Worm (Caenorhabditis elegans) whole organism, L4 larva: ENCODE measurements around the gene C25H3.7.

Experiments
- D1046.2 ChIP-seq: fragments of 200-800 bp; sonication (Bioruptor generic); IDR thresholded peaks from 2 replicates; pipeline ENCODE4 v1.3.6; 2022; ENCODE audit warnings: missing genetic modification characterization, missing compliant biosample characterization
- F10B5.3 ChIP-seq: sonication (generic microtip); optimal IDR thresholded peaks from 2 replicates; lab custom pipeline; 2016; ENCODE audit warnings: mild to moderate bottlenecking, missing genetic modification characterization, missing compliant biosample characterization
- F37D6.2 ChIP-seq: sonication (generic microtip); optimal IDR thresholded peaks from 2 replicates; lab custom pipeline; 2016; ENCODE audit warnings: mild to moderate bottlenecking, missing genetic modification characterization, missing compliant biosample characterization
- Y5F2A.4 ChIP-seq: fragments of 200-800 bp; sonication (Bioruptor generic); optimal IDR thresholded peaks from 2 replicates; lab custom pipeline; 2018; ENCODE audit warnings: mild to moderate bottlenecking, missing genetic modification characterization, missing compliant biosample characterization
- ZK546.5 ChIP-seq, 2 experiments: sonication (generic microtip); optimal IDR thresholded peaks; 2 replicates each; lab custom pipeline; 2017; ENCODE audit warnings: missing biosample characterization in 2 of 2, missing genetic modification characterization in 2 of 2
- ama-1 ChIP-seq: fragments of 150-350 bp; optimal IDR thresholded peaks from 2 replicates; lab custom pipeline; 2014; ENCODE audit warnings: inconsistent platforms, mixed read lengths
- attf-4 ChIP-seq: sonication (generic microtip); optimal IDR thresholded peaks from 3 replicates; lab custom pipeline; 2017; ENCODE audit warnings: missing biosample characterization, missing genetic modification characterization
- ceh-28 ChIP-seq: fragments of 150-350 bp; optimal IDR thresholded peaks from 2 replicates; lab custom pipeline; 2014; ENCODE audit warnings: missing biosample characterization, missing genetic modification reagents, missing genetic modification characterization
- ceh-32 ChIP-seq: sonication (generic microtip); optimal IDR thresholded peaks from 2 replicates; lab custom pipeline; 2016; ENCODE audit warnings: mild to moderate bottlenecking, missing genetic modification characterization, missing compliant biosample characterization; ENCODE audit not compliant: poor library complexity
- ceh-44 ChIP-seq: fragments of 200-800 bp; sonication (Bioruptor generic); IDR thresholded peaks from 2 replicates; pipeline ENCODE4 v1.3.6; 2022; ENCODE audit warnings: missing genetic modification reagents, missing genetic modification characterization, missing compliant biosample characterization
- ceh-62 ChIP-seq: sonication (generic microtip); optimal IDR thresholded peaks from 2 replicates; lab custom pipeline; 2017; ENCODE audit warnings: missing biosample characterization, missing genetic modification characterization
- ceh-82 ChIP-seq: sonication (generic microtip); optimal IDR thresholded peaks from 2 replicates; lab custom pipeline; 2017; ENCODE audit warnings: missing biosample characterization, missing genetic modification characterization
- daf-12 ChIP-seq: fragments of 150-350 bp; optimal IDR thresholded peaks from 2 replicates; lab custom pipeline; 2014; ENCODE audit warnings: missing biosample characterization, missing genetic modification reagents, missing genetic modification characterization
- daf-16 ChIP-seq, 3 experiments: sonication (generic microtip); optimal IDR thresholded peaks; 2 replicates each; lab custom pipeline; 2016 to 2017; ENCODE audit warnings: missing genetic modification characterization in 3 of 3, missing genetic modification reagents in 3 of 3, mild to moderate bottlenecking in 2 of 3, missing compliant biosample characterization in 2 of 3, missing biosample characterization in 1 of 3, moderate library complexity in 1 of 3
- daf-8 ChIP-seq: fragments of 200-800 bp; sonication (Bioruptor generic); IDR thresholded peaks from 2 replicates; pipeline ENCODE4 v1.3.6; 2022; ENCODE audit warnings: missing genetic modification characterization, missing compliant biosample characterization
- dmd-8 ChIP-seq: fragments of 200-800 bp; sonication (Bioruptor generic); IDR thresholded peaks from 2 replicates; pipeline ENCODE4 v1.3.6; 2022; ENCODE audit warnings: missing genetic modification characterization, missing compliant biosample characterization
- dve-1 ChIP-seq: sonication (generic microtip); optimal IDR thresholded peaks from 2 replicates; lab custom pipeline; 2017; ENCODE audit warnings: antibody characterized with exemption, mild to moderate bottlenecking, missing genetic modification characterization, missing compliant biosample characterization; ENCODE audit not compliant: insufficient read depth
- egl-27 ChIP-seq: sonication (generic microtip); optimal IDR thresholded peaks from 3 replicates; lab custom pipeline; 2017; ENCODE audit warnings: missing biosample characterization, missing genetic modification reagents, missing genetic modification characterization
- egl-43 ChIP-seq: fragments of 200-800 bp; sonication (Bioruptor generic); IDR thresholded peaks from 2 replicates; pipeline ENCODE4 v1.3.6; 2022; ENCODE audit warnings: missing genetic modification reagents, missing genetic modification characterization, missing compliant biosample characterization
- fos-1 ChIP-seq: fragments of 150-350 bp; optimal IDR thresholded peaks from 2 replicates; lab custom pipeline; 2014; ENCODE audit warnings: missing biosample characterization, missing genetic modification characterization
- gei-8 ChIP-seq: fragments of 200-800 bp; sonication (Bioruptor generic); optimal IDR thresholded peaks from 2 replicates; lab custom pipeline; 2018; ENCODE audit warnings: mild to moderate bottlenecking, missing genetic modification characterization, missing compliant biosample characterization
- hif-1 ChIP-seq, 2 experiments: sonication (generic microtip); optimal IDR thresholded peaks; 2 replicates each; lab custom pipeline; 2016 to 2017; ENCODE audit warnings: missing compliant biosample characterization in 2 of 2, missing genetic modification characterization in 2 of 2, missing genetic modification reagents in 2 of 2, missing genotype in 2 of 2, mild to moderate bottlenecking in 1 of 2
- hmg-1.1 ChIP-seq: fragments of 200-800 bp; sonication (Bioruptor generic); IDR thresholded peaks from 2 replicates; pipeline ENCODE4 v1.3.6; 2022; ENCODE audit warnings: missing genetic modification reagents, missing genetic modification characterization, missing compliant biosample characterization
- lim-7 ChIP-seq: fragments of 200-800 bp; sonication (Bioruptor generic); IDR thresholded peaks from 2 replicates; pipeline ENCODE4 v1.3.6; 2022; ENCODE audit warnings: missing genetic modification characterization, missing compliant biosample characterization
- lin-13 ChIP-seq: fragments of 150-350 bp; optimal IDR thresholded peaks from 2 replicates; lab custom pipeline; 2014; ENCODE audit warnings: missing biosample characterization, missing genetic modification reagents, missing genetic modification characterization
- lin-15B ChIP-seq: fragments of 150-350 bp; sonication (generic microtip); optimal IDR thresholded peaks from 3 replicates; lab custom pipeline; 2014; ENCODE audit warnings: missing biosample characterization, missing genetic modification characterization
- lin-29 ChIP-seq: fragments of 200-800 bp; sonication (Bioruptor generic); IDR thresholded peaks from 2 replicates; pipeline ENCODE4 v1.3.6; 2022; ENCODE audit warnings: missing genetic modification reagents, missing genetic modification characterization, missing compliant biosample characterization
- lir-3 ChIP-seq: sonication (generic microtip); optimal IDR thresholded peaks from 2 replicates; lab custom pipeline; 2016; ENCODE audit warnings: mild to moderate bottlenecking, missing genetic modification characterization, missing compliant biosample characterization
- mep-1 ChIP-seq: fragments of 150-350 bp; sonication (generic microtip); optimal IDR thresholded peaks from 3 replicates; lab custom pipeline; 2014; ENCODE audit warnings: missing biosample characterization, missing genetic modification characterization
- mes-2 ChIP-seq: sonication (generic microtip); optimal IDR thresholded peaks from 2 replicates; lab custom pipeline; 2016; ENCODE audit warnings: missing genotype, mild to moderate bottlenecking, missing genetic modification characterization, missing compliant biosample characterization; ENCODE audit not compliant: poor library complexity, severe bottlenecking
- mxl-2 ChIP-seq: fragments of 200-800 bp; sonication (Bioruptor generic); conservative IDR thresholded peaks from 2 replicates; pipeline ENCODE4 v1.3.6; 2022; ENCODE audit warnings: missing genetic modification reagents, missing genetic modification characterization, missing compliant biosample characterization
- nhr-11 ChIP-seq: fragments of 150-350 bp; optimal IDR thresholded peaks from 2 replicates; lab custom pipeline; 2014; ENCODE audit warnings: missing biosample characterization, missing genetic modification characterization
- nhr-237 ChIP-seq: sonication (generic microtip); optimal IDR thresholded peaks from 2 replicates; lab custom pipeline; 2017; ENCODE audit warnings: missing biosample characterization, missing genetic modification characterization
- nhr-25 ChIP-seq: sonication (generic microtip); optimal IDR thresholded peaks from 2 replicates; lab custom pipeline; 2017; ENCODE audit warnings: missing genetic modification characterization, mild to moderate bottlenecking, missing compliant biosample characterization, antibody characterized with exemption, moderate library complexity, borderline replicate concordance; ENCODE audit not compliant: insufficient read depth
- nhr-48 ChIP-seq: sonication (generic microtip); optimal IDR thresholded peaks from 2 replicates; lab custom pipeline; 2016; ENCODE audit warnings: mild to moderate bottlenecking, missing genetic modification characterization, missing compliant biosample characterization
- nhr-76 ChIP-seq: fragments of 150-350 bp; optimal IDR thresholded peaks from 2 replicates; lab custom pipeline; 2014; ENCODE audit warnings: missing biosample characterization, missing genetic modification characterization
- pha-4 ChIP-seq, 2 experiments: fragments of 150-350 bp in 1 of 2; fragments of 200-800 bp in 1 of 2; sonication (Bioruptor generic) in 1 of 2; IDR thresholded peaks in 1 of 2; optimal IDR thresholded peaks in 1 of 2; 2 replicates each; pipeline versions ENCODE4 v1.3.6 to Lab custom; 2014 to 2022; ENCODE audit warnings: missing genetic modification characterization in 2 of 2, missing genetic modification reagents in 2 of 2, missing biosample characterization in 1 of 2, missing compliant biosample characterization in 1 of 2
- saeg-2 ChIP-seq: fragments of 200-800 bp; sonication (Bioruptor generic); IDR thresholded peaks from 2 replicates; pipeline ENCODE4 v1.3.6; 2022; ENCODE audit warnings: missing genetic modification reagents, missing genetic modification characterization, missing compliant biosample characterization
- sdz-12 ChIP-seq: fragments of 200-800 bp; sonication (Bioruptor generic); optimal IDR thresholded peaks from 2 replicates; lab custom pipeline; 2018; ENCODE audit warnings: mild to moderate bottlenecking, missing genetic modification characterization, missing compliant biosample characterization
- set-16 ChIP-seq: fragments of 200-800 bp; sonication (Bioruptor generic); IDR thresholded peaks from 2 replicates; pipeline ENCODE4 v1.3.6; 2022; ENCODE audit warnings: missing genetic modification reagents, missing genetic modification characterization, missing compliant biosample characterization
- snpc-1.2 ChIP-seq: fragments of 200-800 bp; sonication (Bioruptor generic); IDR thresholded peaks from 2 replicates; pipeline ENCODE4 v1.3.6; 2022; ENCODE audit warnings: missing genetic modification reagents, missing genetic modification characterization, missing compliant biosample characterization
- spr-1 ChIP-seq: sonication (generic microtip); optimal IDR thresholded peaks from 2 replicates; lab custom pipeline; 2016; ENCODE audit warnings: mild to moderate bottlenecking, missing genetic modification characterization, missing compliant biosample characterization
- tra-1 ChIP-seq: fragments of 200-800 bp; sonication (Bioruptor generic); IDR thresholded peaks from 2 replicates; pipeline ENCODE4 v1.3.6; 2022; ENCODE audit warnings: missing genetic modification reagents, missing genetic modification characterization, missing compliant biosample characterization
- unc-62 ChIP-seq, 3 experiments: fragments of 150-350 bp in 1 of 3; sonication (generic microtip); optimal IDR thresholded peaks in 2 of 3; peaks in 1 of 3; 1 replicate in 1 of 3; 2 replicates in 2 of 3; lab custom pipeline; 2014 to 2017; ENCODE audit warnings: missing biosample characterization in 3 of 3, missing genetic modification characterization in 3 of 3, missing genetic modification reagents in 3 of 3, missing genotype in 1 of 3
- zag-1 ChIP-seq: fragments of 150-350 bp; optimal IDR thresholded peaks from 2 replicates; lab custom pipeline; 2014; ENCODE audit warnings: missing biosample characterization, missing genetic modification characterization
- zfp-2 ChIP-seq: sonication (generic microtip); optimal IDR thresholded peaks from 2 replicates; lab custom pipeline; 2016; ENCODE audit warnings: mild to moderate bottlenecking, missing genetic modification characterization, missing compliant biosample characterization
- zfp-3 ChIP-seq: fragments of 200-800 bp; sonication (Bioruptor generic); conservative IDR thresholded peaks from 2 replicates; pipeline ENCODE4 v1.3.6; 2022; ENCODE audit warnings: missing genetic modification reagents, missing genetic modification characterization, missing compliant biosample characterization
- zip-11 ChIP-seq: fragments of 200-800 bp; sonication (Bioruptor generic); IDR thresholded peaks from 2 replicates; pipeline ENCODE4 v1.3.6; 2022; ENCODE audit warnings: missing genetic modification characterization, missing compliant biosample characterization
- ztf-7 ChIP-seq: fragments of 150-350 bp; optimal IDR thresholded peaks from 2 replicates; lab custom pipeline; 2014; ENCODE audit warnings: missing biosample characterization, missing genetic modification characterization

Gene C25H3.7

ce11 chrII:5661735-5662177 lies 7.0 kb downstream of the C25H3.7 start (continued):
- peak; percentile 98 for TF ChIP-seq pha-4 (GFP tag; IDR thresholded peaks at IDR 0.05; lab: Robert Waterston, UW)
- no peak for TF ChIP-seq pha-4 (tag; optimal IDR thresholded peaks at IDR 0.05; lab: Kevin White, UChicago)
- TF ChIP-seq lin-29 (GFP tag; lab: Robert Waterston, UW): peak; percentile 89
- peak; percentile 98 for TF ChIP-seq zfp-3 (GFP tag; lab: Robert Waterston, UW)
- no peak for TF ChIP-seq fos-1 (tag; lab: Kevin White, UChicago)
- TF ChIP-seq saeg-2 (GFP tag; lab: Robert Waterston, UW): peak; percentile 95
- peak; percentile 98 for TF ChIP-seq dmd-8
- TF ChIP-seq daf-16 (GFP tag; optimal IDR thresholded peaks at IDR 0.05; lab: Kevin White, UChicago): peak; percentile 43 to 46
- TF ChIP-seq daf-16 (tag; optimal IDR thresholded peaks at IDR 0.05; lab: Kevin White, UChicago): peak; percentile 72
- peak; percentile 100 for TF ChIP-seq ama-1 (lab: Kevin White, UChicago)
- peak; percentile 51; the same call in 1 of the 2 replicates for TF ChIP-seq mxl-2 (GFP tag; lab: Robert Waterston, UW)
- TF ChIP-seq ceh-62 (tag; lab: Kevin White, UChicago): no peak
- TF ChIP-seq unc-62 (GFP tag; optimal IDR thresholded peaks at IDR 0.05 in 1 of 2; lab: Kevin White, UChicago): peak in 1 of 2 experiments; percentile 100
- peak; percentile 45 for TF ChIP-seq unc-62 (tag; optimal IDR thresholded peaks at IDR 0.05; lab: Kevin White, UChicago)
- TF ChIP-seq spr-1 (tag; lab: Kevin White, UChicago): peak; percentile 91
- peak; percentile 44 for TF ChIP-seq zag-1
- TF ChIP-seq ceh-32 (tag; lab: Kevin White, UChicago): peak; percentile 59
- peak; percentile 76 for TF ChIP-seq ceh-28 (tag; lab: Kevin White, UChicago)
- TF ChIP-seq mep-1 (tag; lab: Kevin White, UChicago): peak; percentile 90
- no peak for TF ChIP-seq nhr-76 (tag; lab: Kevin White, UChicago)
- TF ChIP-seq snpc-1.2: peak; percentile 94
- peak; percentile 57 for TF ChIP-seq zfp-2 (tag; lab: Kevin White, UChicago)
- peak; percentile 99 for TF ChIP-seq set-16 (GFP tag; lab: Robert Waterston, UW)
- TF ChIP-seq daf-12 (tag; lab: Kevin White, UChicago): no peak
- TF ChIP-seq F10B5.3 (tag; lab: Kevin White, UChicago): peak; percentile 17
- peak; percentile 100 for TF ChIP-seq sdz-12
- TF ChIP-seq ceh-82 (tag; lab: Kevin White, UChicago): no peak
- TF ChIP-seq D1046.2 (GFP tag; lab: Robert Waterston, UW): peak; percentile 94
- peak; percentile 72 for TF ChIP-seq lir-3 (tag; lab: Kevin White, UChicago)
- peak; percentile 83; the same call in 1 of the 2 replicates for TF ChIP-seq daf-8
- peak; percentile 80 for TF ChIP-seq dve-1 (tag; lab: Kevin White, UChicago)
- TF ChIP-seq ceh-44: peak; percentile 34; the same call in 1 of the 2 replicates
- TF ChIP-seq Y5F2A.4 (GFP tag; lab: Kevin White, UChicago): peak; percentile 81
- peak; percentile 99 for TF ChIP-seq egl-43
- peak; percentile 97 for TF ChIP-seq hmg-1.1 (GFP tag; lab: Robert Waterston, UW)
- TF ChIP-seq ztf-7 (tag; lab: Kevin White, UChicago): peak; percentile 9
- peak; percentile 42 for TF ChIP-seq nhr-237 (tag; lab: Kevin White, UChicago)
- peak; percentile 91 for TF ChIP-seq F37D6.2 (tag; lab: Kevin White, UChicago)
- TF ChIP-seq nhr-48 (tag; lab: Kevin White, UChicago): peak; percentile 73
- peak; percentile 2 for TF ChIP-seq nhr-25 (tag; lab: Kevin White, UChicago)
- TF ChIP-seq tra-1 (GFP tag; lab: Robert Waterston, UW): peak; percentile 97
- peak; percentile 81 for TF ChIP-seq nhr-11 (tag; lab: Kevin White, UChicago)
- TF ChIP-seq lin-13 (GFP tag; lab: Kevin White, UChicago): peak; percentile 76
- TF ChIP-seq lin-15B (tag; lab: Kevin White, UChicago): no peak
- TF ChIP-seq mes-2 (tag; lab: Kevin White, UChicago): peak; percentile 86
- TF ChIP-seq zip-11 (GFP tag; lab: Robert Waterston, UW): peak; percentile 67; the same call in 1 of the 2 replicates
- TF ChIP-seq lim-7 (GFP tag; lab: Robert Waterston, UW): peak; percentile 95
- no peak for TF ChIP-seq ZK546.5 (tag; optimal IDR thresholded peaks at IDR 0.05; lab: Kevin White, UChicago)
- TF ChIP-seq gei-8 (GFP tag; lab: Kevin White, UChicago): peak; percentile 97
- TF ChIP-seq attf-4 (tag; lab: Kevin White, UChicago): no peak
- TF ChIP-seq hif-1 (tag; optimal IDR thresholded peaks at IDR 0.05; lab: Kevin White, UChicago): peak; percentile 31 to 94
- peak; percentile 78 for TF ChIP-seq egl-27
